Worm (Caenorhabditis elegans): ENCODE measurements around the gene ins-11.

The ins-11 gene

ce11 chrII:5577060-5577459 lies 20.5 kb downstream of the ins-11 start (continued):
- peak; percentile 0 for TF ChIP-seq egl-13 (tag; optimal IDR thresholded peaks at IDR 0.05)
- TF ChIP-seq egl-27 (tag; optimal IDR thresholded peaks at IDR 0.05), result no peak
- no peak for TF ChIP-seq sup-37 (GFP tag; optimal IDR thresholded peaks at IDR 0.05)
- peak; percentile 37 for TF ChIP-seq elt-2 (tag; optimal IDR thresholded peaks at IDR 0.05)
- TF ChIP-seq ces-1 (GFP tag; optimal IDR thresholded peaks at IDR 0.05), result no peak
- TF ChIP-seq hpl-2 (GFP tag; optimal IDR thresholded peaks at IDR 0.05), result no peak
- no peak for TF ChIP-seq nhr-77 (tag; optimal IDR thresholded peaks at IDR 0.05)
- peak; percentile 59 for TF ChIP-seq rnt-1 (tag; optimal IDR thresholded peaks at IDR 0.05)
- TF ChIP-seq nhr-20 (tag; optimal IDR thresholded peaks at IDR 0.05), result peak; percentile 34
- TF ChIP-seq C04F5.9 (tag; optimal IDR thresholded peaks at IDR 0.05), result no peak
- peak; percentile 52 for TF ChIP-seq nhr-71 (tag; optimal IDR thresholded peaks at IDR 0.05)
- TF ChIP-seq tbx-2 (tag; optimal IDR thresholded peaks at IDR 0.05), result no peak
- TF ChIP-seq skn-1 (tag; optimal IDR thresholded peaks at IDR 0.05), result peak; percentile 40
- TF ChIP-seq unc-30 (tag; optimal IDR thresholded peaks at IDR 0.05), result no peak
- TF ChIP-seq C34B4.2 (tag; optimal IDR thresholded peaks at IDR 0.05), result no peak
- TF ChIP-seq fos-1 (tag; optimal IDR thresholded peaks at IDR 0.05), result no peak
- peak; percentile 28 to 51 for TF ChIP-seq efl-1 (optimal IDR thresholded peaks at IDR 0.05)
- TF ChIP-seq efl-1 (GFP tag; optimal IDR thresholded peaks at IDR 0.05 in 1 of 2), result peak; percentile 13 to 76
- TF ChIP-seq pax-3 (tag; optimal IDR thresholded peaks at IDR 0.05), result no peak
- TF ChIP-seq alr-1 (tag; optimal IDR thresholded peaks at IDR 0.05; ENCODE audit: borderline replicate concordance), result no peak
- TF ChIP-seq ets-5 (GFP tag; IDR thresholded peaks at IDR 0.05), result no peak
- no peak for TF ChIP-seq zip-4 (GFP tag; optimal IDR thresholded peaks at IDR 0.05)
- TF ChIP-seq lin-15B (tag; optimal IDR thresholded peaks at IDR 0.05), result no peak
- no peak for TF ChIP-seq mef-2 (tag; optimal IDR thresholded peaks at IDR 0.05)
- no peak for TF ChIP-seq dsc-1 (tag; optimal IDR thresholded peaks at IDR 0.05)
- no peak for TF ChIP-seq aly-2 (tag; optimal IDR thresholded peaks at IDR 0.05)
- TF ChIP-seq ztf-11 (tag; optimal IDR thresholded peaks at IDR 0.05), result no peak
- TF ChIP-seq lin-13 (GFP tag; optimal IDR thresholded peaks at IDR 0.05), result peak; percentile 2
- TF ChIP-seq sptf-1 (tag; optimal IDR thresholded peaks at IDR 0.05), result no peak
- peak in 1 of 2 experiments; percentile 60 for TF ChIP-seq lsy-2 (tag; optimal IDR thresholded peaks at IDR 0.05)
- no peak for TF ChIP-seq ceh-90 (tag; optimal IDR thresholded peaks at IDR 0.05)

DNA sequence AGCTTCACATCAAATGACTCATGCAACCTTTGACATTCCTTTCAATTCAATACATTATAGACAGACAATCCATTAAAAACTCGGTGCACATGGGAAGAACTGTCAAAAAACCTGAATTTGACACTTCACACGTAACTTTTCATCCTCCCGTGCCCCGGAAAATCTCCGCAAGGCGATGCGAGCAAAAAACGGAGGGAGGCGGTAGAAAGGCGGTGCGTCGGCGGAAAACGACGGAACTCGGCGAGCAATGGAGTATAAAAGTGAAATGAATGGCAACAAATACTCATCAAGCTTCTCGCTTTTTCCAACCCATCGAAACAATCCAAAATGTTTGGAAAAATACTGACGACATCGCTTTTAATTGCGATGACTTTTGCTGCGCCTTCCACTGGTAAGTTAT lies 21.5 kb downstream of the ins-11 start, which contains the start of gene T25E4.1:
Gene T25E4.1 (plus strand): TSS at position 301 of the 400 bp plus-strand sequence.
- no peak for TF ChIP-seq lin-14 (GFP tag; optimal IDR thresholded peaks at IDR 0.05)
- no peak for TF ChIP-seq elt-2 (tag; optimal IDR thresholded peaks at IDR 0.05)
- no peak for TF ChIP-seq nhr-71 (tag; optimal IDR thresholded peaks at IDR 0.05)

- TF ChIP-seq dsc-1 (tag; optimal IDR thresholded peaks at IDR 0.05), result no peak
Observed at ce11 chrII:5578714-5579113, 22.2 kb downstream of the ins-11 start.

DNA sequence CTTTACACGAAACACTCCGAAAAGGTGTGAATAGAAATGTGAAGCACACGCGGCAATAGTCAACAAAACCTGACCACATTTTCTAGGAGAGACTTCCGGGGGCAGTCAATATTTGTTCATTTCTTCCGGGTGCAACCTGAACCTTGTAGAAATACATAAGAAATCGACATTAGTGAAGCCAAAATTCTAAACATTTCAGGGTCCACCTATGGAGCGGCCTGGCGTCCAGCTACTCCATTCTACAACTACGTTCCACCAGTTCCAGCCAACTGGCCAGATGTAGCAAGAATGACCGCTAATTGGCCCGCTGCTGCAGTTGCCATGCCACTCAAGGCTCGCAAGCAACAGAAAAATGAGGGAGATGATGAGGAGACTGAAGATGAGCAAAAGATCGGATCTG lies 22.7 kb downstream of the ins-11 start:
- TF ChIP-seq mab-9 (GFP tag; IDR thresholded peaks at IDR 0.05) (no peak), zag-1 (tag; optimal IDR thresholded peaks at IDR 0.05) (no peak), ceh-90 (tag; optimal IDR thresholded peaks at IDR 0.05) (no peak), skn-1 (tag; optimal IDR thresholded peaks at IDR 0.05) (no peak), sup-37 (GFP tag; optimal IDR thresholded peaks at IDR 0.05) (no peak), sox-4 (tag; optimal IDR thresholded peaks at IDR 0.05) (no peak), lin-14 (GFP tag; optimal IDR thresholded peaks at IDR 0.05) (no peak), efl-1 (optimal IDR thresholded peaks at IDR 0.05) (no peak), efl-1 (GFP tag; optimal IDR thresholded peaks at IDR 0.05 in 1 of 2) (no peak), nhr-12 (tag; optimal IDR thresholded peaks at IDR 0.05) (no peak), unc-62 (GFP tag; optimal IDR thresholded peaks at IDR 0.05) (no peak), nhr-84 (tag; optimal IDR thresholded peaks at IDR 0.05) (no peak), C16A3.4 (tag; optimal IDR thresholded peaks at IDR 0.05) (no peak), egl-13 (tag; optimal IDR thresholded peaks at IDR 0.05) (no peak), F16B12.6 (tag; optimal IDR thresholded peaks at IDR 0.05) (no peak), nhr-90 (tag; optimal IDR thresholded peaks at IDR 0.05; ENCODE audit: poor library complexity) (no peak), fkh-4 (tag; optimal IDR thresholded peaks at IDR 0.05; ENCODE audit: borderline replicate concordance) (no peak), lin-35 (GFP tag; optimal IDR thresholded peaks at IDR 0.05) (no peak)

All from whole organism, L1 larva.